Fruit fly (Drosophila melanogaster) whole organism, embryonic: ENCODE data around the gene Hs6st.

Experiments
- CG12155 ChIP-seq: fragments of 200-800 bp; sonication (Bioruptor generic); optimal IDR thresholded peaks from 3 replicates; lab custom pipeline; 2016; ENCODE audit warnings: missing biosample characterization, missing genetic modification characterization
- CG14710 ChIP-seq: fragments of 200-800 bp; sonication (Bioruptor generic); optimal IDR thresholded peaks from 3 replicates; lab custom pipeline; 2019; ENCODE audit warnings: missing biosample characterization, mild to moderate bottlenecking, missing genetic modification characterization, moderate library complexity
- CHES-1-like ChIP-seq: fragments of 200-800 bp; sonication (Bioruptor generic); optimal IDR thresholded peaks from 2 replicates; lab custom pipeline; 2016; ENCODE audit warnings: missing biosample characterization, missing genetic modification characterization
- Fer3 ChIP-seq: fragments of 200-800 bp; sonication (Bioruptor generic); optimal IDR thresholded peaks from 2 replicates; lab custom pipeline; 2018; ENCODE audit warnings: missing biosample characterization, mild to moderate bottlenecking, missing genetic modification characterization, moderate library complexity
- az2 ChIP-seq: fragments of 200-800 bp; sonication (Bioruptor generic); optimal IDR thresholded peaks from 3 replicates; lab custom pipeline; 2016; ENCODE audit warnings: missing biosample characterization, missing genetic modification characterization
- odd ChIP-seq: fragments of 200-800 bp; sonication (Bioruptor generic); optimal IDR thresholded peaks from 2 replicates; lab custom pipeline; 2017; ENCODE audit warnings: missing biosample characterization, mild to moderate bottlenecking, missing genetic modification characterization
- pan ChIP-seq, 4 experiments: fragments of >200 bp in 3 of 4; fragments of 200-800 bp in 1 of 4; sonication (Bioruptor generic) in 1 of 4; optimal IDR thresholded peaks in 3 of 4; IDR thresholded peaks in 1 of 4; 2 replicates each; pipeline versions ENCODE4 v1.3.6 to Lab custom; 2017 to 2022; ENCODE audit warnings: missing biosample characterization in 2 of 4, missing genetic modification characterization in 2 of 4, mixed read lengths in 1 of 4
- rib ChIP-seq: fragments of 200-800 bp; sonication (Bioruptor generic); IDR thresholded peaks from 2 replicates; pipeline ENCODE4 v1.3.6; 2022; ENCODE audit warnings: missing biosample characterization, missing genetic modification characterization

DNA sequence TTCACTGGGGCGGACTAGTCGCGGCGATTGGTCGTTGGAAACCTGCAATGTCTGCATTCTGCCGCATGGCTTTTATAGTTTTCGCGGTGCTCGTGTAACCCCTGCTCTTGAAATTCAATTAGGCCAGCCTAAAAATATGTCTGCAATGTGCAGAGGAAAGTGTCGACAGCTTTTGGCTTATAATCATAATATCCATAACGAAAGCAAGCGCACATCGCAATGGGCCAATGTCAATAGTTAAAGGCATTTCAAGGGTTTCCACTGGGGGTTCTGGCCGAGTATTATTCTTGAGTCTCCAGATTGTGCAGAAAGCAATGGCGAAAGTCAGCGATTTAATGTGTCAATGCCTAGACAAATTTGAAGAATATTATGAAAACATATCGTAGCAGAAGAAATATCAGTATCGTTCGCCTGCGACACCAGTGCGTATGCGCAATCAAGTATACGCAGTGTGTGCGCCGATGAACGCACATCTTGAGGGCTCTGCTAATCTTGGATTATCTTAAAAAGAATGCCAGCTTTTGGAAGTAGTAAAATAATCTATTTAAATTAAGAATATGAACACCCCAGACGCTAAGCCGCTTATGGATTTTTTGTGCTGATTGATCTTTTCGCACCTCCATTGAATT, 120.0 kb downstream of the Hs6st start, which contains the start of gene ninaE:
- TF ChIP-seq CHES-1-like (GFP tag; lab: Kevin White, UChicago) (no peak), Fer3 (tag; lab: Kevin White, UChicago) (no peak), pan (optimal IDR thresholded peaks at IDR 0.05; lab: Kevin White, UChicago) (no peak), pan (GFP tag; optimal IDR thresholded peaks at IDR 0.05 in 1 of 2, IDR thresholded peaks at IDR 0.05 in 1 of 2) (no peak), CG14710 (tag; lab: Kevin White, UChicago) (no peak), CG12155 (GFP tag; lab: Kevin White, UChicago) (no peak), rib (GFP tag; lab: Robert Waterston, UW) (no peak), odd (no peak), az2 (GFP tag; lab: Kevin White, UChicago) (no peak)
